Fruit fly (Drosophila melanogaster): ENCODE measurements around the gene CG42556.

DNA sequence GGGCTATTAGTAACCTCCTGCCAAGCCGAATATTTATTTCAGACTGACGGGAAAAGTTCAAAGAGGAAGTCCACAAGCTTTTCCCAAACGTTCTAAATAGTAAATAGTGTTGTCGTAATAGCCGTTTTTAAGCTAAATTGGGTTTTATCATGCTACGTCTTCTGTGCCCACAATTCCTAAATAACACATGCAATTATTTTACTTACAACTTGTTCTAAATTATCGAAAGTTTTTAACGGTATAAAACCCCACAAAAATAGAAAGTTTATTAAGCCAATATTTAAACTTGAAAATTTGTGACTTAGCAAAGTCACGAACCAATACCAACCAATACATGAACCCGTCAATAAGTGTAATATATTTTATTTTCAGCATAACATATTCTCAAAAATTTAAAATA lies 41.0 kb upstream of the CG42556 start, which contains the start of gene CG13284:
- TF ChIP-seq CTCF (optimal IDR thresholded peaks at IDR 0.05) (no peak), CG8478 (optimal IDR thresholded peaks at IDR 0.05) (no peak)
